Fruit fly (Drosophila melanogaster) whole organism, embryonic: ENCODE measurements around the gene Hmbs.

Experiments used
- CG34224 ChIP-seq: fragments of 200-800 bp; sonication (Bioruptor generic); IDR thresholded peaks from 3 replicates; pipeline ENCODE4 v1.3.6; 2022; ENCODE audit warnings: missing biosample characterization, missing genetic modification characterization; ENCODE audit not compliant: partially characterized antibody
- CG4424 ChIP-seq: fragments of 200-800 bp; sonication (Bioruptor generic); optimal IDR thresholded peaks from 3 replicates; lab custom pipeline; 2016; ENCODE audit warnings: missing biosample characterization, missing genetic modification characterization
- CG6254 ChIP-seq: fragments of 200-800 bp; sonication (Bioruptor generic); optimal IDR thresholded peaks from 3 replicates; lab custom pipeline; 2017; ENCODE audit warnings: mild to moderate bottlenecking, missing biosample characterization, missing genetic modification reagents, missing genetic modification characterization
- CG7963 ChIP-seq: fragments of 200-800 bp; sonication (Bioruptor generic); IDR thresholded peaks from 3 replicates; pipeline ENCODE4 v1.3.6; 2022; ENCODE audit warnings: missing biosample characterization, missing genetic modification characterization; ENCODE audit not compliant: partially characterized antibody
- CG8281 ChIP-seq: fragments of 200-800 bp; sonication (Bioruptor generic); optimal IDR thresholded peaks from 2 replicates; lab custom pipeline; 2018; ENCODE audit warnings: missing biosample characterization, mild to moderate bottlenecking, missing genetic modification characterization, moderate library complexity
- CG8478 ChIP-seq: fragments of >200 bp; optimal IDR thresholded peaks from 2 replicates; lab custom pipeline; 2018
- chinmo ChIP-seq: fragments of 200-800 bp; sonication (Bioruptor generic); IDR thresholded peaks from 4 replicates; pipeline ENCODE4 v1.3.6; 2022; ENCODE audit warnings: missing biosample characterization, missing genetic modification characterization; ENCODE audit not compliant: partially characterized antibody
- repo ChIP-seq: fragments of 200-800 bp; sonication (Bioruptor generic); optimal IDR thresholded peaks from 2 replicates; lab custom pipeline; 2016; ENCODE audit warnings: missing biosample characterization, missing genetic modification characterization
- sc ChIP-seq, 3 experiments: fragments of >200 bp in 2 of 3; fragments of 200-800 bp in 1 of 3; sonication (Bioruptor generic) in 1 of 3; optimal IDR thresholded peaks; 2 replicates in 2 of 3; 3 replicates in 1 of 3; lab custom pipeline; 2017; ENCODE audit warnings: mild to moderate bottlenecking in 1 of 3, missing biosample characterization in 1 of 3, missing genetic modification characterization in 1 of 3, missing genetic modification reagents in 1 of 3
- stc ChIP-seq: fragments of 200-800 bp; sonication (Bioruptor generic); IDR thresholded peaks from 2 replicates; pipeline ENCODE4 v1.3.6; 2022; ENCODE audit warnings: missing biosample characterization, missing genetic modification characterization
- vvl ChIP-seq: fragments of 200-800 bp; sonication (Bioruptor generic); IDR thresholded peaks from 2 replicates; pipeline ENCODE4 v1.3.6; 2022; ENCODE audit warnings: missing biosample characterization, missing genetic modification characterization

dm6 chr3L:1350924-1351215 lies 16.2 kb downstream of the Hmbs start, which contains the start of gene CG9166:
- TF ChIP-seq CG8281 (no peak), vvl (no peak), CG34224 (no peak), chinmo (no peak), repo (GFP tag; lab: Kevin White, UChicago) (no peak), sc (optimal IDR thresholded peaks at IDR 0.05; lab: Kevin White, UChicago) (no peak), sc (GFP tag; optimal IDR thresholded peaks at IDR 0.05; lab: Kevin White, UChicago) (no peak), CG4424 (GFP tag; lab: Kevin White, UChicago) (no peak), stc (GFP tag; lab: Robert Waterston, UW) (no peak), CG8478 (no peak), CG6254 (no peak), CG7963 (GFP tag; lab: Robert Waterston, UW) (no peak)
